Fruit fly (Drosophila melanogaster) whole organism, embryonic: ENCODE results near the gene Sf3a2.

Experiments
- Ada2b ChIP-seq: fragments of 200-800 bp; sonication (Bioruptor generic); IDR thresholded peaks from 2 replicates; pipeline ENCODE4 v1.3.6; 2022; ENCODE audit warnings: missing biosample characterization, missing genetic modification characterization
- Aef1 ChIP-seq: fragments of 200-800 bp; sonication (Bioruptor generic); IDR thresholded peaks from 3 replicates; pipeline ENCODE4 v1.3.6; 2022; ENCODE audit warnings: missing biosample characterization, missing genetic modification characterization
- Bdp1 ChIP-seq: fragments of 200-800 bp; sonication (Bioruptor generic); optimal IDR thresholded peaks from 3 replicates; lab custom pipeline; 2016; ENCODE audit warnings: missing biosample characterization, missing genetic modification characterization
- CG10147 ChIP-seq: fragments of 200-800 bp; sonication (Bioruptor generic); optimal IDR thresholded peaks from 2 replicates; lab custom pipeline; 2019; ENCODE audit warnings: missing biosample characterization, mild to moderate bottlenecking, missing genetic modification characterization, moderate library complexity
- CG10654 ChIP-seq: fragments of 200-800 bp; sonication (Bioruptor generic); optimal IDR thresholded peaks from 2 replicates; lab custom pipeline; 2016; ENCODE audit warnings: missing biosample characterization, missing genetic modification characterization
- CG11247 ChIP-seq: fragments of 200-800 bp; sonication (Bioruptor generic); IDR thresholded peaks from 2 replicates; pipeline ENCODE4 v1.3.6; 2022; ENCODE audit warnings: missing biosample characterization, missing genetic modification characterization
- CG11560 ChIP-seq: fragments of 200-800 bp; sonication (Bioruptor generic); IDR thresholded peaks from 3 replicates; pipeline ENCODE4 v1.3.6; 2022; ENCODE audit warnings: missing biosample characterization, missing genetic modification characterization
- CG13123 ChIP-seq: fragments of 200-800 bp; sonication (Bioruptor generic); optimal IDR thresholded peaks from 2 replicates; lab custom pipeline; 2016; ENCODE audit warnings: missing biosample characterization, missing genetic modification characterization
- CG13775 ChIP-seq: fragments of 200-800 bp; sonication (Bioruptor generic); optimal IDR thresholded peaks from 3 replicates; lab custom pipeline; 2017; ENCODE audit warnings: missing biosample characterization, mild to moderate bottlenecking, missing genetic modification characterization
- CG14014 ChIP-seq: fragments of 200-800 bp; sonication (Bioruptor generic); IDR thresholded peaks from 2 replicates; pipeline ENCODE4 v1.3.6; 2022; ENCODE audit warnings: missing biosample characterization, missing genetic modification characterization
- CG14667 ChIP-seq: fragments of 200-800 bp; sonication (Bioruptor generic); IDR thresholded peaks from 2 replicates; pipeline ENCODE4 v1.3.6; 2022; ENCODE audit warnings: missing biosample characterization, missing genetic modification characterization
- CG14965 ChIP-seq: fragments of 200-800 bp; sonication (Bioruptor generic); optimal IDR thresholded peaks from 2 replicates; lab custom pipeline; 2016; ENCODE audit warnings: missing biosample characterization, missing genetic modification characterization, borderline replicate concordance
- CG1529 ChIP-seq: fragments of 200-800 bp; sonication (Bioruptor generic); optimal IDR thresholded peaks from 3 replicates; lab custom pipeline; 2018; ENCODE audit warnings: missing biosample characterization, missing genetic modification characterization
- CG16779 ChIP-seq: fragments of 200-800 bp; sonication (Bioruptor generic); IDR thresholded peaks from 2 replicates; pipeline ENCODE4 v1.3.6; 2022; ENCODE audit warnings: missing biosample characterization, missing genetic modification characterization
- CG2889 ChIP-seq: fragments of 200-800 bp; sonication (Bioruptor generic); IDR thresholded peaks from 3 replicates; pipeline ENCODE4 v1.3.6; 2022; ENCODE audit warnings: missing biosample characterization, missing genetic modification characterization
- CG34376 ChIP-seq: fragments of 200-800 bp; sonication (Bioruptor generic); optimal IDR thresholded peaks from 2 replicates; lab custom pipeline; 2018; ENCODE audit warnings: missing biosample characterization, mild to moderate bottlenecking, missing genetic modification characterization
- CG3726 ChIP-seq: fragments of 200-800 bp; sonication (Bioruptor generic); IDR thresholded peaks from 3 replicates; pipeline ENCODE4, ENCODE4 v1.3.6; 2022; ENCODE audit warnings: missing biosample characterization, missing genetic modification characterization
- CG42726 ChIP-seq: fragments of 200-800 bp; sonication (Bioruptor generic); IDR thresholded peaks from 2 replicates; pipeline ENCODE4 v1.3.6; 2022; ENCODE audit warnings: missing biosample characterization, missing genetic modification characterization; ENCODE audit not compliant: partially characterized antibody
- CG4404 ChIP-seq: fragments of 200-800 bp; sonication (Bioruptor generic); IDR thresholded peaks from 2 replicates; pipeline ENCODE4 v1.3.6; 2022; ENCODE audit warnings: missing biosample characterization, missing genetic modification characterization
- CG6791 ChIP-seq: fragments of 200-800 bp; sonication (Bioruptor generic); IDR thresholded peaks from 3 replicates; pipeline ENCODE4 v1.3.6; 2022; ENCODE audit warnings: missing biosample characterization, missing genetic modification characterization; ENCODE audit not compliant: partially characterized antibody
- Dek ChIP-seq: fragments of 200-800 bp; sonication (Bioruptor generic); optimal IDR thresholded peaks from 3 replicates; lab custom pipeline; 2019; ENCODE audit warnings: missing biosample characterization, mild to moderate bottlenecking, missing genetic modification characterization, moderate library complexity
- E2f1 ChIP-seq: fragments of 200-800 bp; sonication (Bioruptor generic); IDR thresholded peaks from 2 replicates; pipeline ENCODE4 v1.3.6; 2022; ENCODE audit warnings: missing biosample characterization, missing genetic modification characterization
- Eip74EF ChIP-seq, 2 experiments: fragments of 200-800 bp in 1 of 2; fragments of >200 bp in 1 of 2; sonication (Bioruptor generic) in 1 of 2; optimal IDR thresholded peaks; 2 replicates each; lab custom pipeline; 2017 to 2019; ENCODE audit warnings: missing biosample characterization in 2 of 2, missing genetic modification characterization in 2 of 2, mild to moderate bottlenecking in 1 of 2, moderate library complexity in 1 of 2
- Fer2 ChIP-seq: fragments of 200-800 bp; sonication (Bioruptor generic); optimal IDR thresholded peaks from 2 replicates; lab custom pipeline; 2018; ENCODE audit warnings: missing biosample characterization, mild to moderate bottlenecking, missing genetic modification characterization, moderate library complexity
- HLH4C ChIP-seq: fragments of 200-800 bp; sonication (Bioruptor generic); IDR thresholded peaks from 3 replicates; pipeline ENCODE4 v1.3.6; 2022; ENCODE audit warnings: missing biosample characterization, missing genetic modification characterization; ENCODE audit not compliant: partially characterized antibody
- Hand ChIP-seq: fragments of 200-800 bp; sonication (Bioruptor generic); optimal IDR thresholded peaks from 2 replicates; lab custom pipeline; 2017; ENCODE audit warnings: mild to moderate bottlenecking, missing biosample characterization, missing genetic modification reagents, missing genetic modification characterization
- Hmx ChIP-seq: fragments of 200-800 bp; sonication (Bioruptor generic); optimal IDR thresholded peaks from 2 replicates; lab custom pipeline; 2016; ENCODE audit warnings: missing biosample characterization, missing genetic modification characterization
- Hr3 ChIP-seq: fragments of 200-800 bp; sonication (Bioruptor generic); optimal IDR thresholded peaks from 3 replicates; lab custom pipeline; 2016; ENCODE audit warnings: missing biosample characterization, missing genetic modification characterization
- Med ChIP-seq: fragments of 200-800 bp; sonication (Bioruptor generic); peaks from one replicate; lab custom pipeline; 2016; ENCODE audit warnings: missing biosample characterization, missing genetic modification characterization, mild to moderate bottlenecking, inconsistent platforms, moderate library complexity
- Mrtf ChIP-seq: fragments of 200-800 bp; sonication (Bioruptor generic); IDR thresholded peaks from 3 replicates; pipeline ENCODE4 v1.3.6; 2022; ENCODE audit warnings: missing biosample characterization, missing genetic modification characterization
- Spps ChIP-seq: fragments of 200-800 bp; sonication (Bioruptor generic); optimal IDR thresholded peaks from 2 replicates; lab custom pipeline; 2018; ENCODE audit warnings: missing biosample characterization, mild to moderate bottlenecking, missing genetic modification characterization
- Usf ChIP-seq: fragments of 200-800 bp; sonication (Bioruptor generic); optimal IDR thresholded peaks from 2 replicates; lab custom pipeline; 2017; ENCODE audit warnings: missing genotype, missing biosample characterization, missing genetic modification characterization
- ato ChIP-seq: fragments of 200-800 bp; sonication (Bioruptor generic); IDR thresholded peaks from 2 replicates; pipeline ENCODE4 v1.3.6; 2022; ENCODE audit warnings: missing biosample characterization, missing genetic modification characterization; ENCODE audit not compliant: partially characterized antibody
- br ChIP-seq: fragments of >200 bp; optimal IDR thresholded peaks from 2 replicates; lab custom pipeline; 2017
- crc ChIP-seq: fragments of 200-800 bp; sonication (Bioruptor generic); optimal IDR thresholded peaks from 2 replicates; lab custom pipeline; 2016; ENCODE audit warnings: missing biosample characterization, missing genetic modification characterization
- emc ChIP-seq: fragments of 200-800 bp; sonication (Bioruptor generic); optimal IDR thresholded peaks from 2 replicates; lab custom pipeline; 2016; ENCODE audit warnings: missing biosample characterization, missing genetic modification characterization
- fd64A ChIP-seq: fragments of 200-800 bp; sonication (Bioruptor generic); optimal IDR thresholded peaks from 3 replicates; lab custom pipeline; 2018; ENCODE audit warnings: missing biosample characterization, mild to moderate bottlenecking, missing genetic modification characterization
- grau ChIP-seq: fragments of 200-800 bp; optimal IDR thresholded peaks from 3 replicates; lab custom pipeline; 2019; ENCODE audit warnings: missing biosample characterization, mild to moderate bottlenecking, missing genetic modification characterization, moderate library complexity
- grn ChIP-seq: fragments of 200-800 bp; sonication (Bioruptor generic); optimal IDR thresholded peaks from 3 replicates; lab custom pipeline; 2017; ENCODE audit warnings: missing biosample characterization, missing genetic modification characterization
- kay ChIP-seq: fragments of 200-800 bp; sonication (Bioruptor generic); optimal IDR thresholded peaks from 2 replicates; lab custom pipeline; 2016; ENCODE audit warnings: missing biosample characterization, missing genetic modification characterization
- kni ChIP-seq: fragments of 200-800 bp; sonication (Bioruptor generic); optimal IDR thresholded peaks from 3 replicates; lab custom pipeline; 2017; ENCODE audit warnings: mild to moderate bottlenecking, missing biosample characterization, missing genetic modification reagents, missing genetic modification characterization
- lola ChIP-seq, 3 experiments: fragments of >200 bp in 2 of 3; fragments of 200-800 bp in 1 of 3; sonication (Bioruptor generic) in 1 of 3; optimal IDR thresholded peaks; 2 replicates each; lab custom pipeline; 2017 to 2019; ENCODE audit warnings: missing biosample characterization in 3 of 3, missing genetic modification characterization in 3 of 3, mild to moderate bottlenecking in 1 of 3, moderate library complexity in 1 of 3
- luna ChIP-seq: fragments of 200-800 bp; sonication (Bioruptor generic); optimal IDR thresholded peaks from 2 replicates; lab custom pipeline; 2016; ENCODE audit warnings: missing biosample characterization, missing genetic modification characterization
- mam ChIP-seq: fragments of 200-800 bp; sonication (Bioruptor generic); optimal IDR thresholded peaks from 3 replicates; lab custom pipeline; 2016; ENCODE audit warnings: missing biosample characterization, missing genetic modification characterization
- nerfin-2 ChIP-seq: fragments of 200-800 bp; sonication (Bioruptor generic); IDR thresholded peaks from 2 replicates; pipeline ENCODE4 v1.3.6; 2022; ENCODE audit warnings: missing biosample characterization, missing genetic modification characterization; ENCODE audit not compliant: partially characterized antibody
- odd ChIP-seq: fragments of 200-800 bp; sonication (Bioruptor generic); optimal IDR thresholded peaks from 2 replicates; lab custom pipeline; 2017; ENCODE audit warnings: missing biosample characterization, mild to moderate bottlenecking, missing genetic modification characterization
- run ChIP-seq: fragments of 200-800 bp; sonication (Bioruptor generic); optimal IDR thresholded peaks from 3 replicates; lab custom pipeline; 2018; ENCODE audit warnings: missing biosample characterization, mild to moderate bottlenecking, missing genetic modification characterization
- salm ChIP-seq: fragments of 200-800 bp; sonication (Bioruptor generic); optimal IDR thresholded peaks from 2 replicates; lab custom pipeline; 2018; ENCODE audit warnings: missing biosample characterization, mild to moderate bottlenecking, missing genetic modification characterization
- slp2 ChIP-seq: fragments of 200-800 bp; sonication (Bioruptor generic); optimal IDR thresholded peaks from 2 replicates; lab custom pipeline; 2016; ENCODE audit warnings: missing biosample characterization, missing genetic modification characterization
- zfh1 ChIP-seq: fragments of 200-800 bp; sonication (Bioruptor generic); IDR thresholded peaks from 3 replicates; pipeline ENCODE4 v1.3.6; 2022; ENCODE audit warnings: missing biosample characterization, missing genetic modification characterization

The Sf3a2 gene

dm6 chr3L:12831290-12831952, 17.6 kb upstream of the Sf3a2 start (continued):
- TF ChIP-seq run (tag; lab: Kevin White, UChicago) (peak; percentile 2), E2f1 (GFP tag; lab: Robert Waterston, UW) (no peak), slp2 (GFP tag; lab: Kevin White, UChicago) (peak; percentile 38), luna (GFP tag; lab: Kevin White, UChicago) (no peak), Dek (peak; percentile 25), fd64A (GFP tag; lab: Kevin White, UChicago) (no peak), Fer2 (tag; lab: Kevin White, UChicago) (no peak), Med (peak; percentile 72), crc (GFP tag; lab: Kevin White, UChicago) (peak; percentile 26), Aef1 (no peak), ato (GFP tag; lab: Robert Waterston, UW) (no peak), CG13123 (GFP tag; lab: Kevin White, UChicago) (no peak), CG4404 (GFP tag; lab: Robert Waterston, UW) (no peak), CG10147 (peak; percentile 25), CG3726 (GFP tag; lab: Robert Waterston, UW) (no peak), CG2889 (GFP tag; lab: Robert Waterston, UW) (no peak; the same call in 1 of the 3 replicates), CG14014 (0 out of 2 replicates have a peak, but pooled peaks have one; percentile 13), br (lab: Kevin White, UChicago) (no peak), grau (peak; percentile 75), Ada2b (GFP tag; lab: Robert Waterston, UW) (peak; percentile 66), Eip74EF (GFP tag; optimal IDR thresholded peaks at IDR 0.05; lab: Kevin White, UChicago) (peak in 1 of 2 experiments; percentile 39), Mrtf (no peak), Hr3 (GFP tag; lab: Kevin White, UChicago) (peak; percentile 48), kni (GFP tag; lab: Kevin White, UChicago) (no peak), lola (GFP tag; optimal IDR thresholded peaks at IDR 0.05; lab: Kevin White, UChicago) (no peak), zfh1 (peak; percentile 61; the same call in 2 of the 3 replicates), CG6791 (no peak), CG11247 (no peak), mam (GFP tag; lab: Kevin White, UChicago) (peak; percentile 32), Hmx (GFP tag; lab: Kevin White, UChicago) (no peak), CG16779 (GFP tag; lab: Robert Waterston, UW) (no peak), CG14667 (GFP tag; lab: Robert Waterston, UW) (no peak), grn (GFP tag; lab: Kevin White, UChicago) (no peak), Spps (tag; lab: Kevin White, UChicago) (no peak), odd (GFP tag; lab: Kevin White, UChicago) (no peak), CG42726 (GFP tag; lab: Robert Waterston, UW) (no peak), Usf (GFP tag; lab: Kevin White, UChicago) (no peak), CG10654 (no peak), CG34376 (GFP tag; lab: Kevin White, UChicago) (no peak), CG13775 (GFP tag; lab: Kevin White, UChicago) (peak; percentile 57), CG1529 (GFP tag; lab: Kevin White, UChicago) (peak; percentile 42), nerfin-2 (GFP tag; lab: Robert Waterston, UW) (no peak), salm (no peak), Hand (GFP tag; lab: Kevin White, UChicago) (peak; percentile 36), Bdp1 (GFP tag; lab: Kevin White, UChicago) (no peak), CG14965 (GFP tag; lab: Kevin White, UChicago) (no peak), HLH4C (GFP tag; lab: Robert Waterston, UW) (no peak), CG11560 (tag; lab: Robert Waterston, UW) (no peak), kay (GFP tag; lab: Kevin White, UChicago) (no peak), emc (GFP tag; lab: Kevin White, UChicago) (no peak)
